Worm (Caenorhabditis elegans): ENCODE data around the gene rdl-1.

rdl-1 gene

DNA sequence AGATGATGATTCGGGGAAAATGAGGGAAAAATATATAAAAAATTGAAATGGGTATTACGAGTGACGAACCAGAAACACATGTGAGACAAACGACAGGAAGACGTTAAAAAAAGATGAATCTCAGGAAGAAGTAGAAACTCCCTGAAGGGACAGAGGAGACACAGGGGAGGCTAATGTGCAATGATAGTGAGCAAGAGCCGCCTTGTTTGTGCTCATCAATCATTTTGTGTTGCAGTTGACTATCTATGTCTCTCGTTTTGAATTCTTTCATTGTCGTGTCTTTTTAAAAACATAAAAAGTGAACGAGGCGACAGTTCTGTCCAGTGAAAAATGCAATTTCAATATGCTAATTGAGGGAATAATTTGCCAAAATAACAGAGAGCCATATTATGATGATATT, 45.1 kb downstream of the rdl-1 start:
- no peak for TF ChIP-seq flt-1 (GFP tag; IDR thresholded peaks at IDR 0.05)
- no peak for TF ChIP-seq ama-1 (optimal IDR thresholded peaks at IDR 0.05)
- TF ChIP-seq hnd-1 (tag; optimal IDR thresholded peaks at IDR 0.05) = no peak
- no peak for TF ChIP-seq tbx-37 (GFP tag; conservative IDR thresholded peaks at IDR 0.05)
- TF ChIP-seq tra-4 (tag; optimal IDR thresholded peaks at IDR 0.05) = no peak
- TF ChIP-seq ets-7 (tag; optimal IDR thresholded peaks at IDR 0.05) = no peak
- no peak for TF ChIP-seq tbx-11 (GFP tag; IDR thresholded peaks at IDR 0.05)

DNA sequence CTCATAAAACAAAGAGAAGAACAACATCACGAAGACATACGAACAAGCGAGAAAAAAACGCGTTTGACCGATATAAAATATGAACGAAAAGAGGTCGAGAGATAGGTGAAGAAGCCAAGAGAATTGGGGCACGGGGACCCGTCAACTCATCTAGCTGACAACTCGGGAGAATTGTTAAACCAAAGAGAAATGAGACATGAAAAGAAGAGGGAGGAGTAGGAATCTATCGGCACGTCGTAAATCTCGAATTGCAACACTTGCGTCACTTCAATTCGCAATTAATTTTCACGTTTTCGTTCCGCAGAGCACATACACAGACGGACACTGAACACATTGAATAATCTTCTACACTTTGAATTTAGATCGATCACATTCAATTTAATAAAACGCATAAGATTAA, 46.5 kb downstream of the rdl-1 start:
- no peak for TF ChIP-seq ceh-36 (tag; optimal IDR thresholded peaks at IDR 0.05)
- TF ChIP-seq aly-1 (tag; optimal IDR thresholded peaks at IDR 0.05) = no peak
- TF ChIP-seq hmg-4 (GFP tag; optimal IDR thresholded peaks at IDR 0.05) = no peak
- no peak for TF ChIP-seq flt-1 (GFP tag; IDR thresholded peaks at IDR 0.05)
- TF ChIP-seq tbx-11 (GFP tag; IDR thresholded peaks at IDR 0.05) = no peak

ce11 chrIV:7722806-7723205, 47.3 kb downstream of the rdl-1 start, which contains the start of gene C50F7.6:
Gene C50F7.6 (minus strand): TSS chrIV:7723199.
- TF ChIP-seq scrt-1 (GFP tag; IDR thresholded peaks at IDR 0.05) (no peak), ets-7 (tag; optimal IDR thresholded peaks at IDR 0.05) (no peak), F13C5.2 (tag; optimal IDR thresholded peaks at IDR 0.05) (no peak), ama-1 (optimal IDR thresholded peaks at IDR 0.05) (no peak), ceh-13 (GFP tag; optimal IDR thresholded peaks at IDR 0.05) (no peak), flt-1 (GFP tag; IDR thresholded peaks at IDR 0.05) (no peak), hmbx-1 (tag; optimal IDR thresholded peaks at IDR 0.05) (no peak), sea-1 (GFP tag; conservative IDR thresholded peaks at IDR 0.05) (no peak), pes-1 (GFP tag; IDR thresholded peaks at IDR 0.05) (no peak), ceh-36 (tag; optimal IDR thresholded peaks at IDR 0.05) (no peak), tbx-11 (GFP tag; IDR thresholded peaks at IDR 0.05) (no peak), hmg-4 (GFP tag; optimal IDR thresholded peaks at IDR 0.05) (no peak), B0310.2 (tag; optimal IDR thresholded peaks at IDR 0.05) (no peak)
